Fruit fly (Drosophila melanogaster) whole organism, embryonic: Measurements from ENCODE around the gene st.

Experiments used
- C15 ChIP-seq: fragments of 200-800 bp; sonication (Bioruptor generic); IDR thresholded peaks from 3 replicates; pipeline ENCODE4 v1.3.6; 2022; ENCODE audit warnings: missing biosample characterization, missing genetic modification characterization
- CG10267 ChIP-seq: fragments of 200-800 bp; sonication (Bioruptor generic); optimal IDR thresholded peaks from 2 replicates; lab custom pipeline; 2018; ENCODE audit warnings: missing biosample characterization, mild to moderate bottlenecking, missing genetic modification characterization, moderate library complexity
- CG10959 ChIP-seq: fragments of 200-800 bp; sonication (Bioruptor generic); IDR thresholded peaks from 2 replicates; pipeline ENCODE4 v1.3.6; 2022; ENCODE audit warnings: missing biosample characterization, missing genetic modification characterization
- CG11093 ChIP-seq: fragments of 200-800 bp; sonication (Bioruptor generic); IDR thresholded peaks from 3 replicates; pipeline ENCODE4 v1.3.6; 2022; ENCODE audit warnings: missing biosample characterization, missing genetic modification characterization
- CG12155 ChIP-seq: fragments of 200-800 bp; sonication (Bioruptor generic); optimal IDR thresholded peaks from 3 replicates; lab custom pipeline; 2016; ENCODE audit warnings: missing biosample characterization, missing genetic modification characterization
- CG12236 ChIP-seq: fragments of 200-800 bp; sonication (Bioruptor generic); optimal IDR thresholded peaks from 2 replicates; lab custom pipeline; 2016; ENCODE audit warnings: missing biosample characterization, missing genetic modification characterization
- CG12942 ChIP-seq: fragments of 200-800 bp; sonication (Bioruptor generic); optimal IDR thresholded peaks from 3 replicates; lab custom pipeline; 2016; ENCODE audit warnings: missing biosample characterization, missing genetic modification characterization
- CG13296 ChIP-seq: fragments of 200-800 bp; sonication (Bioruptor generic); optimal IDR thresholded peaks from 3 replicates; lab custom pipeline; 2018; ENCODE audit warnings: missing biosample characterization, mild to moderate bottlenecking, missing genetic modification characterization
- CG13424 ChIP-seq: fragments of 200-800 bp; sonication (Bioruptor generic); optimal IDR thresholded peaks from 2 replicates; lab custom pipeline; 2019; ENCODE audit warnings: missing biosample characterization, mild to moderate bottlenecking, missing genetic modification characterization, moderate library complexity
- CG15269 ChIP-seq: fragments of 200-800 bp; sonication (Bioruptor generic); optimal IDR thresholded peaks from 2 replicates; lab custom pipeline; 2018; ENCODE audit warnings: missing biosample characterization, mild to moderate bottlenecking, missing genetic modification characterization, moderate library complexity
- CG15601 ChIP-seq: fragments of 200-800 bp; sonication (Bioruptor generic); optimal IDR thresholded peaks from 3 replicates; lab custom pipeline; 2019; ENCODE audit warnings: missing biosample characterization, mild to moderate bottlenecking, missing genetic modification characterization, moderate library complexity
- CG17328 ChIP-seq: fragments of 200-800 bp; sonication (Bioruptor generic); IDR thresholded peaks from 2 replicates; pipeline ENCODE4 v1.3.6; 2022; ENCODE audit warnings: missing biosample characterization, missing genetic modification characterization
- CG17361 ChIP-seq: fragments of 200-800 bp; sonication (Bioruptor generic); IDR thresholded peaks from 3 replicates; pipeline ENCODE4 v1.3.6; 2022; ENCODE audit warnings: missing biosample characterization, missing genetic modification characterization
- CG17912 ChIP-seq: fragments of 200-800 bp; sonication (Bioruptor generic); optimal IDR thresholded peaks from 2 replicates; lab custom pipeline; 2018; ENCODE audit warnings: missing biosample characterization, mild to moderate bottlenecking, missing genetic modification characterization
- CG2678 ChIP-seq: fragments of 200-800 bp; sonication (Bioruptor generic); optimal IDR thresholded peaks from 3 replicates; lab custom pipeline; 2019; ENCODE audit warnings: missing biosample characterization, mild to moderate bottlenecking, missing genetic modification characterization, moderate library complexity
- CG2712 ChIP-seq: fragments of 200-800 bp; optimal IDR thresholded peaks from 3 replicates; lab custom pipeline; 2019; ENCODE audit warnings: missing biosample characterization, mild to moderate bottlenecking, missing genetic modification characterization, moderate library complexity
- CG31441 ChIP-seq: fragments of 200-800 bp; sonication (Bioruptor generic); IDR thresholded peaks from 2 replicates; pipeline ENCODE4 v1.3.6; 2022; ENCODE audit warnings: missing biosample characterization, missing genetic modification characterization
- CG3163 ChIP-seq: fragments of 200-800 bp; sonication (Bioruptor generic); optimal IDR thresholded peaks from 3 replicates; lab custom pipeline; 2016; ENCODE audit warnings: missing biosample characterization, missing genetic modification characterization
- CG32772 ChIP-seq: fragments of 200-800 bp; sonication (Bioruptor generic); IDR thresholded peaks from 2 replicates; pipeline ENCODE4 v1.3.6; 2022; ENCODE audit warnings: missing biosample characterization, missing genetic modification characterization
- CG4820 ChIP-seq: fragments of 200-800 bp; sonication (Bioruptor generic); optimal IDR thresholded peaks from 3 replicates; lab custom pipeline; 2016; ENCODE audit warnings: missing biosample characterization, missing genetic modification characterization
- CG6654 ChIP-seq: fragments of 200-800 bp; sonication (Bioruptor generic); optimal IDR thresholded peaks from 2 replicates; lab custom pipeline; 2017; ENCODE audit warnings: missing biosample characterization, mild to moderate bottlenecking, missing genetic modification characterization
- CG7839 ChIP-seq: fragments of 200-800 bp; sonication (Bioruptor generic); optimal IDR thresholded peaks from 3 replicates; lab custom pipeline; 2018; ENCODE audit warnings: missing biosample characterization, mild to moderate bottlenecking, missing genetic modification characterization, moderate library complexity
- CG8388 ChIP-seq: fragments of 200-800 bp; sonication (Bioruptor generic); optimal IDR thresholded peaks from 2 replicates; lab custom pipeline; 2019; ENCODE audit warnings: missing biosample characterization, mild to moderate bottlenecking, missing genetic modification characterization, moderate library complexity
- CG9876 ChIP-seq: fragments of 200-800 bp; sonication (Bioruptor generic); optimal IDR thresholded peaks from 2 replicates; lab custom pipeline; 2016; ENCODE audit warnings: missing biosample characterization, missing genetic modification characterization
- Camta ChIP-seq: fragments of 200-800 bp; sonication (Bioruptor generic); optimal IDR thresholded peaks from 2 replicates; lab custom pipeline; 2016; ENCODE audit warnings: missing biosample characterization, missing genetic modification characterization
- CoRest ChIP-seq: fragments of 200-800 bp; sonication (Bioruptor generic); optimal IDR thresholded peaks from 3 replicates; lab custom pipeline; 2018; ENCODE audit warnings: missing biosample characterization, mild to moderate bottlenecking, missing genetic modification characterization, moderate library complexity
- D ChIP-seq, 2 experiments: fragments of 200-800 bp in 1 of 2; fragments of >200 bp in 1 of 2; sonication (Bioruptor generic) in 1 of 2; optimal IDR thresholded peaks; 2 replicates in 1 of 2; 3 replicates in 1 of 2; lab custom pipeline; 2017; ENCODE audit warnings: mild to moderate bottlenecking in 1 of 2, missing biosample characterization in 1 of 2, missing genetic modification characterization in 1 of 2, missing genetic modification reagents in 1 of 2
- D19A ChIP-seq: fragments of 200-800 bp; optimal IDR thresholded peaks from 3 replicates; lab custom pipeline; 2019; ENCODE audit warnings: missing biosample characterization, mild to moderate bottlenecking, missing genetic modification characterization, moderate library complexity
- Elba2 ChIP-seq: fragments of 200-800 bp; sonication (Bioruptor generic); optimal IDR thresholded peaks from 3 replicates; lab custom pipeline; 2016; ENCODE audit warnings: missing biosample characterization, missing genetic modification characterization
- HLH3B ChIP-seq: fragments of 200-800 bp; sonication (Bioruptor generic); IDR thresholded peaks from 2 replicates; pipeline ENCODE4 v1.3.6; 2022; ENCODE audit warnings: missing biosample characterization, missing genetic modification characterization
- Hr51 ChIP-seq, 2 experiments: fragments of 200-800 bp; sonication (Bioruptor generic); optimal IDR thresholded peaks; 2 replicates in 1 of 2; 3 replicates in 1 of 2; lab custom pipeline; 2016 to 2018; ENCODE audit warnings: missing biosample characterization in 2 of 2, missing genetic modification characterization in 2 of 2, mild to moderate bottlenecking in 1 of 2, moderate library complexity in 1 of 2
- Hr78 ChIP-seq, 2 experiments: fragments of 200-800 bp in 1 of 2; fragments of >200 bp in 1 of 2; sonication (Bioruptor generic) in 1 of 2; optimal IDR thresholded peaks; 2 replicates each; lab custom pipeline; 2017 to 2019; ENCODE audit warnings: missing biosample characterization in 2 of 2, missing genetic modification characterization in 2 of 2, mild to moderate bottlenecking in 1 of 2, moderate library complexity in 1 of 2
- Sox102F ChIP-seq: fragments of 200-800 bp; sonication (Bioruptor generic); optimal IDR thresholded peaks from 2 replicates; lab custom pipeline; 2018; ENCODE audit warnings: missing biosample characterization, mild to moderate bottlenecking, missing genetic modification characterization, moderate library complexity
- Xrp1 ChIP-seq: fragments of 200-800 bp; sonication (Bioruptor generic); IDR thresholded peaks from 2 replicates; pipeline ENCODE4 v1.3.6; 2022; ENCODE audit warnings: missing biosample characterization, missing genetic modification characterization
- ac ChIP-seq: fragments of 200-800 bp; sonication (Bioruptor generic); optimal IDR thresholded peaks from 3 replicates; lab custom pipeline; 2017; ENCODE audit warnings: missing biosample characterization, mild to moderate bottlenecking, missing genetic modification characterization
- az2 ChIP-seq: fragments of 200-800 bp; sonication (Bioruptor generic); optimal IDR thresholded peaks from 3 replicates; lab custom pipeline; 2016; ENCODE audit warnings: missing biosample characterization, missing genetic modification characterization
- chif ChIP-seq, 2 experiments: fragments of 200-800 bp; sonication (Bioruptor generic); optimal IDR thresholded peaks; 3 replicates each; lab custom pipeline; 2016; ENCODE audit warnings: missing biosample characterization in 2 of 2, missing genetic modification characterization in 2 of 2
- corto ChIP-seq: fragments of 200-800 bp; sonication (Bioruptor generic); optimal IDR thresholded peaks from 2 replicates; lab custom pipeline; 2016; ENCODE audit warnings: missing biosample characterization, mild to moderate bottlenecking, missing genetic modification characterization, moderate library complexity
- dmrt99B ChIP-seq: fragments of 200-800 bp; sonication (Bioruptor generic); optimal IDR thresholded peaks from 2 replicates; lab custom pipeline; 2018; ENCODE audit warnings: missing biosample characterization, mild to moderate bottlenecking, missing genetic modification characterization, moderate library complexity
- emc ChIP-seq: fragments of 200-800 bp; sonication (Bioruptor generic); optimal IDR thresholded peaks from 2 replicates; lab custom pipeline; 2016; ENCODE audit warnings: missing biosample characterization, missing genetic modification characterization
- exex ChIP-seq: fragments of 200-800 bp; sonication (Bioruptor generic); optimal IDR thresholded peaks from 4 replicates; lab custom pipeline; 2018; ENCODE audit warnings: missing biosample characterization, mild to moderate bottlenecking, missing genetic modification characterization, moderate library complexity
- fd96Cb ChIP-seq: fragments of 200-800 bp; sonication (Bioruptor generic); optimal IDR thresholded peaks from 2 replicates; lab custom pipeline; 2018; ENCODE audit warnings: missing biosample characterization, mild to moderate bottlenecking, missing genetic modification characterization, moderate library complexity
- nau ChIP-seq: fragments of 200-800 bp; sonication (Bioruptor generic); optimal IDR thresholded peaks from 3 replicates; lab custom pipeline; 2017; ENCODE audit warnings: missing biosample characterization, mild to moderate bottlenecking, missing genetic modification characterization, missing genetic modification reagents
- nmo ChIP-seq: fragments of 200-800 bp; sonication (Bioruptor generic); optimal IDR thresholded peaks from 2 replicates; lab custom pipeline; 2018; ENCODE audit warnings: missing biosample characterization, mild to moderate bottlenecking, missing genetic modification characterization, moderate library complexity
- prd ChIP-seq, 3 experiments: fragments of >200 bp in 2 of 3; fragments of 200-800 bp in 1 of 3; sonication (Bioruptor generic) in 1 of 3; optimal IDR thresholded peaks in 2 of 3; IDR thresholded peaks in 1 of 3; 2 replicates in 2 of 3; 3 replicates in 1 of 3; pipeline versions ENCODE4 v1.3.6 to Lab custom; 2017 to 2022; ENCODE audit warnings: missing biosample characterization in 1 of 3, missing genetic modification characterization in 1 of 3
- rib ChIP-seq: fragments of 200-800 bp; sonication (Bioruptor generic); IDR thresholded peaks from 2 replicates; pipeline ENCODE4 v1.3.6; 2022; ENCODE audit warnings: missing biosample characterization, missing genetic modification characterization
- row ChIP-seq: fragments of 200-800 bp; sonication (Bioruptor generic); IDR thresholded peaks from 3 replicates; pipeline ENCODE4 v1.3.6; 2022; ENCODE audit warnings: missing biosample characterization, missing genetic modification characterization
- toy ChIP-seq: fragments of 200-800 bp; sonication (Bioruptor generic); IDR thresholded peaks from 2 replicates; pipeline ENCODE4 v1.3.6; 2022; ENCODE audit warnings: missing biosample characterization, missing genetic modification characterization

Gene st

DNA sequence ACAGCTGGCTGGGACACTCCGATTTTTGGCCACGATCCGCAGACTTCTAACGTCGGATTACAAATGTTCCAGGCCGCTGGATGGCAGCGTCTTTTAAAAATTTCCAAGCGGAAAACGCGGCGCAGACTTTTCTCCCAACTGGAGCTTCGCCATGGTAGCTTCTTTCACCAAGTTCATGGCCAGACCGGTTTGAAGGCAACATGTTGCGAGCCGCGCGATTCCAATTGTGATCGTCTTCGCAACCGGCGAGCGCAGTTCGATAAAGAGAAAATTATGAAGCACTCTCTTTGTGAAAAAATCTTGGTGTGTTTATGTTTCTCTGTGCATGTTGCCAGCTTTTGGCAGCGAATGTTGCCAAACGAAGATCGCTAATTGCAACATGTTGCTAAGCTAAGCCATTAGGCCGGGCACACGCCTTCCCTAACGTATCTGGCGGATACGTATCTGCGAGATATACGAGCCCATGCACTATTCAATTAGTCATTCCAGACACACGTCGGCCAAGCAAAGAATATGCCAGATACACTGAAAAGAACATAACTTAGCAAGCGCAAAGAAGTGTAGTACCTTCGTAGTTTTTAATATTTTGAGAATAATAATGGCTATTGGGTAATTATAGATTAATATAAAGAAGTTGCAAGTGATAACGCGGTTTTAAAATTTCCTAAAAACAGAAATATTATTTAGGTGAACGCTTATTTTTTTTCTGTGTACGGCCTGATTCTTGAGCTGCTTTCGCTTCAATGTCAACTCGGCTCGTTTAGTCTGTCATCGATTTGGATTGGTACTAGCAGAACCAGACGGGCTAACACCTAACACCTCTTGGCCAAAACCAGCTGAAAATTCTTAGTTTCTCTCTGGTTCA is 45.3 kb upstream of the st start, which contains the start of gene dsx-c73A (continued):
- TF ChIP-seq CG11093 (0 out of 3 replicates have a peak, but pooled peaks have one; percentile 12), prd (optimal IDR thresholded peaks at IDR 0.05; lab: Kevin White, UChicago) (no peak), prd (GFP tag; IDR thresholded peaks at IDR 0.05; lab: Robert Waterston, UW) (peak; percentile 60; the same call in 2 of the 3 replicates), CG2712 (tag; lab: Kevin White, UChicago) (peak; percentile 64), Hr78 (GFP tag; optimal IDR thresholded peaks at IDR 0.05; lab: Kevin White, UChicago) (peak in 1 of 2 experiments; percentile 8), CG9876 (GFP tag; lab: Kevin White, UChicago) (no peak), CG12155 (GFP tag; lab: Kevin White, UChicago) (peak; percentile 3), D (optimal IDR thresholded peaks at IDR 0.05; lab: Kevin White, UChicago) (no peak), D (GFP tag; optimal IDR thresholded peaks at IDR 0.05; lab: Kevin White, UChicago) (peak; percentile 26), chif (GFP tag; optimal IDR thresholded peaks at IDR 0.05; lab: Kevin White, UChicago) (peak in 1 of 2 experiments; percentile 27), CG3163 (GFP tag; lab: Kevin White, UChicago) (peak; percentile 90), nau (peak; percentile 34), CG7839 (tag; lab: Kevin White, UChicago) (peak; percentile 45), CG15269 (tag; lab: Kevin White, UChicago) (peak; percentile 1), CG32772 (GFP tag; lab: Robert Waterston, UW) (peak; percentile 23; the same call in 1 of the 2 replicates), CG10267 (tag; lab: Kevin White, UChicago) (peak; percentile 53), CG6654 (GFP tag; lab: Kevin White, UChicago) (peak; percentile 5), CG13424 (peak; percentile 32), HLH3B (peak; percentile 24; the same call in 1 of the 2 replicates), rib (no peak), emc (GFP tag; lab: Kevin White, UChicago) (no peak), exex (no peak), Elba2 (GFP tag; lab: Kevin White, UChicago) (no peak), nmo (GFP tag; lab: Kevin White, UChicago) (peak; percentile 66), CG15601 (peak; percentile 52), D19A (tag; lab: Kevin White, UChicago) (peak; percentile 21), fd96Cb (tag; lab: Kevin White, UChicago) (peak; percentile 53), CG2678 (tag; lab: Kevin White, UChicago) (peak; percentile 35), ac (GFP tag; lab: Kevin White, UChicago) (peak; percentile 13), CG4820 (peak; percentile 45), row (peak; percentile 52; the same call in 2 of the 3 replicates), corto (GFP tag; lab: Kevin White, UChicago) (no peak), CG10959 (GFP tag; lab: Robert Waterston, UW) (peak; percentile 50; the same call in 1 of the 2 replicates), CG8388 (GFP tag; lab: Kevin White, UChicago) (peak; percentile 13), Sox102F (peak; percentile 56), CoRest (tag; lab: Kevin White, UChicago) (peak; percentile 38)

DNA sequence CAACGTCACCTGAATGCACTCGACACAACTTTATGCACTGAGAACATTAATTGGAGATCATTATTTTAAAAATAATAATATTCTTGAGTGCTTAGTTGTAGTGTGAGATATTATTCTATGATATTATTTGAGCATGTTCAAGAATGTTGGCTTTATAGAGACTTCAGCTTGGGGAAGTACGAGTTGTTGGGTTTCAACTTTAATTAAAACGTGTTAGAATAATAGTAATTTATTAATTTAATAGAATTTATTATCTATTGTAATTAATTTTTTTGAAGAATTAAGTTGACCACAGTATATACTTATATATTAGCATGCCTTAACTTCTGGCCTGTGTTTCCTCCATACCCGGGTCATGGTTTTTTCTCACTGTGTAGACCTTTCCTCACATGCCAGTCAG is 33.6 kb upstream of the st start:
- TF ChIP-seq Xrp1 (no peak), CG12942 (GFP tag; lab: Kevin White, UChicago) (no peak), toy (GFP tag; lab: Robert Waterston, UW) (no peak), CG17328 (GFP tag; lab: Robert Waterston, UW) (no peak), CG17912 (GFP tag; lab: Kevin White, UChicago) (no peak), Camta (GFP tag; lab: Kevin White, UChicago) (no peak), az2 (GFP tag; lab: Kevin White, UChicago) (peak; percentile 1), CG7839 (tag; lab: Kevin White, UChicago) (peak; percentile 3), dmrt99B (tag; lab: Kevin White, UChicago) (peak; percentile 2), C15 (GFP tag; lab: Robert Waterston, UW) (no peak), CG17361 (GFP tag; lab: Robert Waterston, UW) (0 out of 3 replicates have a peak, but pooled peaks have one; percentile 27), CG12236 (GFP tag; lab: Kevin White, UChicago) (no peak), CG13296 (no peak), Hr51 (GFP tag; optimal IDR thresholded peaks at IDR 0.05; lab: Kevin White, UChicago) (peak in 1 of 2 experiments; percentile 10), CG31441 (GFP tag; lab: Robert Waterston, UW) (peak; percentile 46; the same call in 1 of the 2 replicates)
